Fruit fly (Drosophila melanogaster) whole organism, prepupa: Measurements from ENCODE around the gene dx.
A peak's percentile ranks its signal among the peaks of the same experiment; 100 is the strongest.

Experiments used
- CG11902 ChIP-seq: fragments of 200-800 bp; sonication (Bioruptor generic); optimal IDR thresholded peaks from 3 replicates; lab custom pipeline; 2016; ENCODE audit warnings: missing biosample characterization, missing genetic modification characterization
- CG1621 ChIP-seq: fragments of 200-800 bp; sonication (Bioruptor generic); optimal IDR thresholded peaks from 3 replicates; lab custom pipeline; 2018; ENCODE audit warnings: missing biosample characterization, mild to moderate bottlenecking, missing genetic modification characterization
- CG7368 ChIP-seq: fragments of 200-800 bp; sonication (Bioruptor generic); optimal IDR thresholded peaks from 3 replicates; lab custom pipeline; 2016; ENCODE audit warnings: missing biosample characterization, missing genetic modification characterization
- CG8119 ChIP-seq: fragments of 200-800 bp; sonication (Bioruptor generic); IDR thresholded peaks from 3 replicates; pipeline ENCODE4 v1.3.6; 2022; ENCODE audit warnings: missing biosample characterization, missing genetic modification characterization
- CG9139 ChIP-seq: fragments of 200-800 bp; sonication (Bioruptor generic); optimal IDR thresholded peaks from 3 replicates; lab custom pipeline; 2017; ENCODE audit warnings: missing biosample characterization, mild to moderate bottlenecking, missing genetic modification characterization
- Ets21C ChIP-seq: fragments of 200-800 bp; sonication (Bioruptor generic); optimal IDR thresholded peaks from 3 replicates; lab custom pipeline; 2016; ENCODE audit warnings: missing biosample characterization, missing genetic modification characterization
- Hr39 ChIP-seq: fragments of 200-800 bp; sonication (Bioruptor generic); optimal IDR thresholded peaks from 2 replicates; lab custom pipeline; 2016; ENCODE audit warnings: missing biosample characterization, missing genetic modification characterization
- Hr4 ChIP-seq: fragments of 200-800 bp; sonication (Bioruptor generic); optimal IDR thresholded peaks from 3 replicates; lab custom pipeline; 2016; ENCODE audit warnings: missing biosample characterization, missing genetic modification characterization
- OdsH ChIP-seq: fragments of 200-800 bp; sonication (Bioruptor generic); optimal IDR thresholded peaks from 3 replicates; lab custom pipeline; 2016; ENCODE audit warnings: missing biosample characterization, missing genetic modification characterization
- eg ChIP-seq: fragments of 200-800 bp; sonication (Bioruptor generic); IDR thresholded peaks from 3 replicates; pipeline ENCODE4 v1.3.6; 2022; ENCODE audit warnings: missing biosample characterization, missing genetic modification characterization
- spab ChIP-seq: fragments of 200-800 bp; sonication (Bioruptor generic); optimal IDR thresholded peaks from 2 replicates; lab custom pipeline; 2017; ENCODE audit warnings: missing biosample characterization, mild to moderate bottlenecking, missing genetic modification characterization, missing genetic modification reagents
- vri ChIP-seq: fragments of 200-800 bp; sonication (Bioruptor generic); optimal IDR thresholded peaks from 3 replicates; lab custom pipeline; 2016; ENCODE audit warnings: missing biosample characterization, mild to moderate bottlenecking, missing genetic modification characterization

dx gene

dm6 chrX:6574488-6574887 is 40.7 kb downstream of the dx start (continued):
- TF ChIP-seq CG9139 (GFP tag; lab: Kevin White, UChicago): no peak
- peak; percentile 77 for TF ChIP-seq eg
- TF ChIP-seq spab (GFP tag; lab: Kevin White, UChicago): no peak
- TF ChIP-seq OdsH (GFP tag; lab: Kevin White, UChicago): peak; percentile 35
- TF ChIP-seq Hr39 (GFP tag; lab: Kevin White, UChicago): peak; percentile 55
- peak; percentile 71 for TF ChIP-seq Hr4 (GFP tag; lab: Kevin White, UChicago)
- TF ChIP-seq CG11902 (GFP tag; lab: Kevin White, UChicago): no peak
- TF ChIP-seq Ets21C (GFP tag; lab: Kevin White, UChicago): peak; percentile 20
- no peak for TF ChIP-seq vri (GFP tag; lab: Kevin White, UChicago)
- peak; percentile 68 for TF ChIP-seq CG8119 (GFP tag; lab: Robert Waterston, UW)
- no peak for TF ChIP-seq CG1621 (tag; lab: Kevin White, UChicago)
- TF ChIP-seq CG7368 (GFP tag; lab: Kevin White, UChicago): no peak
